Fruit fly (Drosophila melanogaster): ENCODE data around the gene CG15484.

DNA sequence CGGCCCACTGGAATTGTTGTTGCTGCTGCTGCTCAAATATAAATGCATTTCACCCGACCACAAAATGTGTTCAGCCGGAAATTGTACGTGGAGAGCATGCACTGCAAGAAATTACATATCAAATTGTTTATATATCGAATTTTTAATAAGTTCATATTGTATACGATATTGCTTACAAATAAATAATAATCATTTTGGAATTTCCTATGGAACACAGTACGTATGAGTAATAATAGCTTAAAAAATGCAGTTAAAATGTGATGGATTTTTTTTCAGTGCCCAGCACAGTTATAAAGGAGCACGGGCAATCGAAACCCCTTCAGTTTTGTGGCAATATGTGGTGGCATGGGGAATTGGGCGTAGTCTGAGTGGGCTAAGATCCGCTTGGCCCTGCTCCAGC lies 48.9 kb upstream of the CG15484 start:
- TF ChIP-seq gl (tag; optimal IDR thresholded peaks at IDR 0.05), result no peak
- no peak for TF ChIP-seq fd96Ca (GFP tag; IDR thresholded peaks at IDR 0.05)
- TF ChIP-seq CG14655 (GFP tag; optimal IDR thresholded peaks at IDR 0.05), result no peak
- TF ChIP-seq CG9948 (tag; optimal IDR thresholded peaks at IDR 0.05), result no peak
- no peak for TF ChIP-seq CG15710 (tag; optimal IDR thresholded peaks at IDR 0.05)
